Fruit fly (Drosophila melanogaster) whole organism: Measurements from ENCODE around the gene hang.

Experiments
- psq ChIP-seq: fragments of >200 bp; optimal IDR thresholded peaks from 2 replicates; lab custom pipeline; 2017
- usp ChIP-seq: fragments of >200 bp; optimal IDR thresholded peaks from 2 replicates; lab custom pipeline; 2017; ENCODE audit warnings: missing biosample characterization, missing genetic modification characterization, mixed read lengths

- TF ChIP-seq psq (lab: Kevin White, UChicago) (no peak), usp (no peak)
Observed at dm6 chrX:16448252-16449191, 25.9 kb downstream of the hang start, which contains the start of the genes CG34015 and eIF4H1.
